Fruit fly (Drosophila melanogaster) whole organism, wandering third instar larva: ENCODE results near the gene CG4594.

ENCODE experiments used
- Abd-B ChIP-seq: fragments of >200 bp; optimal IDR thresholded peaks from 2 replicates; lab custom pipeline; 2017; ENCODE audit warnings: missing biosample characterization, missing genetic modification characterization
- CG32264 ChIP-seq: fragments of 200-800 bp; sonication (Bioruptor generic); optimal IDR thresholded peaks from 2 replicates; lab custom pipeline; 2016; ENCODE audit warnings: missing biosample characterization, missing genetic modification characterization
- CG9705 ChIP-seq: fragments of 200-800 bp; sonication (Bioruptor generic); optimal IDR thresholded peaks from 2 replicates; lab custom pipeline; 2018; ENCODE audit warnings: missing biosample characterization, mild to moderate bottlenecking, missing genetic modification characterization
- CrebA ChIP-seq: fragments of 200-800 bp; sonication (Bioruptor generic); optimal IDR thresholded peaks from 2 replicates; lab custom pipeline; 2016; ENCODE audit warnings: missing biosample characterization, mild to moderate bottlenecking, missing genetic modification characterization, borderline replicate concordance
- Dfd ChIP-seq: fragments of >200 bp; optimal IDR thresholded peaks from 2 replicates; lab custom pipeline; 2017; ENCODE audit warnings: missing biosample characterization, missing genetic modification characterization
- Dif ChIP-seq: fragments of 200-275, 200-300 bp; sonication (Bioruptor generic); optimal IDR thresholded peaks from 2 replicates; lab custom pipeline; 2018; ENCODE audit warnings: missing biosample characterization, missing genetic modification characterization; ENCODE audit not compliant: partially characterized antibody
- GATAd ChIP-seq: sonication (Bioruptor generic); optimal IDR thresholded peaks from 2 replicates; lab custom pipeline; 2016; ENCODE audit warnings: missing biosample characterization, missing genetic modification characterization
- HLH106 ChIP-seq: fragments of 200-800 bp; optimal IDR thresholded peaks from 3 replicates; lab custom pipeline; 2019; ENCODE audit warnings: missing biosample characterization, mild to moderate bottlenecking, missing genetic modification characterization, moderate library complexity
- Hnf4 ChIP-seq: fragments of 200-800 bp; sonication (Bioruptor generic); optimal IDR thresholded peaks from 2 replicates; lab custom pipeline; 2016; ENCODE audit warnings: missing biosample characterization, mild to moderate bottlenecking, missing genetic modification characterization
- Hr78 ChIP-seq: fragments of >200 bp; optimal IDR thresholded peaks from 2 replicates; lab custom pipeline; 2017; ENCODE audit warnings: missing biosample characterization, missing genetic modification characterization
- Hr83 ChIP-seq: fragments of 200-300 bp; sonication (Bioruptor generic); optimal IDR thresholded peaks from 2 replicates; lab custom pipeline; 2016; ENCODE audit warnings: missing biosample characterization, mild to moderate bottlenecking, missing genetic modification characterization, moderate library complexity; ENCODE audit not compliant: poor library complexity, severe bottlenecking
- Jra ChIP-seq: sonication (Bioruptor generic); optimal IDR thresholded peaks from 2 replicates; lab custom pipeline; 2016; ENCODE audit warnings: missing biosample characterization, missing genetic modification characterization
- Mio ChIP-seq: sonication (Bioruptor generic); optimal IDR thresholded peaks from 2 replicates; lab custom pipeline; 2016; ENCODE audit warnings: missing biosample characterization, missing genetic modification characterization
- Myc ChIP-seq: fragments of >200 bp; optimal IDR thresholded peaks from 2 replicates; lab custom pipeline; 2017
- N ChIP-seq: fragments of >200 bp; optimal IDR thresholded peaks from 2 replicates; lab custom pipeline; 2018; ENCODE audit warnings: missing biosample characterization, missing external identifiers, missing genetic modification characterization
- OdsH ChIP-seq: fragments of 200-800 bp; sonication (Bioruptor generic); optimal IDR thresholded peaks from 2 replicates; lab custom pipeline; 2016; ENCODE audit warnings: missing biosample characterization, mild to moderate bottlenecking, missing genetic modification characterization
- Rel ChIP-seq, 2 experiments: fragments of 200-800 bp; sonication (Bioruptor generic) in 1 of 2; optimal IDR thresholded peaks; 2 replicates in 1 of 2; 3 replicates in 1 of 2; lab custom pipeline; 2016 to 2019; ENCODE audit warnings: mild to moderate bottlenecking in 2 of 2, missing biosample characterization in 2 of 2, missing genetic modification characterization in 2 of 2, moderate library complexity in 1 of 2
- Sp1 ChIP-seq: fragments of 200-800 bp; sonication (Bioruptor generic); optimal IDR thresholded peaks from 3 replicates; lab custom pipeline; 2019; ENCODE audit warnings: missing biosample characterization, mild to moderate bottlenecking, missing genetic modification characterization, moderate library complexity
- Vsx2 ChIP-seq: fragments of 200-300, 225-300 bp; sonication (Bioruptor generic); optimal IDR thresholded peaks from 2 replicates; lab custom pipeline; 2018; ENCODE audit warnings: missing biosample characterization, missing genetic modification characterization; ENCODE audit not compliant: partially characterized antibody
- br ChIP-seq: fragments of 200-800 bp; sonication (Bioruptor generic); optimal IDR thresholded peaks from 2 replicates; lab custom pipeline; 2016; ENCODE audit warnings: missing biosample characterization, missing genetic modification characterization
- brk ChIP-seq: fragments of 200-800 bp; sonication (Bioruptor generic); optimal IDR thresholded peaks from 2 replicates; lab custom pipeline; 2016; ENCODE audit warnings: missing biosample characterization, mild to moderate bottlenecking, missing genetic modification characterization
- dl ChIP-seq, 2 experiments: fragments of 175-275, 200-275 bp in 1 of 2; fragments of 200-275 bp in 1 of 2; sonication (Bioruptor generic); optimal IDR thresholded peaks; lab custom pipeline; 2018; ENCODE audit warnings: mild to moderate bottlenecking in 2 of 2, missing biosample characterization in 2 of 2, missing genetic modification characterization in 2 of 2, moderate library complexity in 2 of 2; ENCODE audit not compliant: partially characterized antibody in 2 of 2, insufficient read depth in 1 of 2
- dmrt93B ChIP-seq: fragments of 200-800 bp; sonication (Bioruptor generic); optimal IDR thresholded peaks from 2 replicates; lab custom pipeline; 2018; ENCODE audit warnings: missing biosample characterization, mild to moderate bottlenecking, missing genetic modification characterization
- dsf ChIP-seq: sonication (Bioruptor generic); optimal IDR thresholded peaks from 2 replicates; lab custom pipeline; 2016; ENCODE audit warnings: missing biosample characterization, missing genetic modification characterization, borderline replicate concordance
- ey ChIP-seq: fragments of 200-800 bp; sonication (Bioruptor generic); optimal IDR thresholded peaks from 2 replicates; lab custom pipeline; 2016; ENCODE audit warnings: missing biosample characterization, missing genetic modification characterization
- foxo ChIP-seq, 2 experiments: fragments of 200-800 bp; sonication (Bioruptor generic); optimal IDR thresholded peaks; 2 replicates in 1 of 2; 3 replicates in 1 of 2; lab custom pipeline; 2016 to 2017; ENCODE audit warnings: missing biosample characterization in 2 of 2, missing genetic modification characterization in 2 of 2
- fru ChIP-seq: fragments of 200-800 bp; sonication (Bioruptor generic); optimal IDR thresholded peaks from 3 replicates; lab custom pipeline; 2016; ENCODE audit warnings: missing biosample characterization, mild to moderate bottlenecking, missing genetic modification characterization
- h ChIP-seq: fragments of 200-800 bp; sonication (Bioruptor generic); optimal IDR thresholded peaks from 3 replicates; lab custom pipeline; 2016; ENCODE audit warnings: missing biosample characterization, mild to moderate bottlenecking, missing genetic modification characterization
- jim ChIP-seq: fragments of 175-275, 200-325 bp; sonication (Bioruptor generic); optimal IDR thresholded peaks from 2 replicates; lab custom pipeline; 2016; ENCODE audit warnings: missing biosample characterization, mild to moderate bottlenecking, missing genetic modification characterization
- lola ChIP-seq: fragments of >200 bp; optimal IDR thresholded peaks from 2 replicates; lab custom pipeline; 2017; ENCODE audit warnings: missing biosample characterization, missing genetic modification characterization
- pan ChIP-seq: fragments of >200 bp; optimal IDR thresholded peaks from 2 replicates; lab custom pipeline; 2017
- psq ChIP-seq: fragments of 200-800 bp; sonication (Bioruptor generic); optimal IDR thresholded peaks from 3 replicates; lab custom pipeline; 2017; ENCODE audit warnings: missing biosample characterization, mild to moderate bottlenecking, missing genetic modification characterization, moderate library complexity
- rgr ChIP-seq: fragments of 200-800 bp; sonication (Bioruptor generic); optimal IDR thresholded peaks from 3 replicates; lab custom pipeline; 2016; ENCODE audit warnings: missing biosample characterization, mild to moderate bottlenecking, missing genetic modification characterization
- sage ChIP-seq: fragments of 200-800 bp; sonication (Bioruptor generic); optimal IDR thresholded peaks from 2 replicates; lab custom pipeline; 2016; ENCODE audit warnings: missing biosample characterization, mild to moderate bottlenecking, missing genetic modification characterization
- sv ChIP-seq: fragments of 200-800 bp; sonication (Bioruptor generic); optimal IDR thresholded peaks from 3 replicates; lab custom pipeline; 2016; ENCODE audit warnings: missing biosample characterization, missing genetic modification characterization
- tai ChIP-seq: sonication (Bioruptor generic); optimal IDR thresholded peaks from 2 replicates; lab custom pipeline; 2016; ENCODE audit warnings: missing biosample characterization, missing genetic modification characterization
- usp ChIP-seq: fragments of >200 bp; optimal IDR thresholded peaks from 2 replicates; lab custom pipeline; 2017; ENCODE audit warnings: missing biosample characterization, missing genetic modification characterization
- woc ChIP-seq: sonication (Bioruptor generic); optimal IDR thresholded peaks from 2 replicates; lab custom pipeline; 2016; ENCODE audit warnings: missing biosample characterization, mild to moderate bottlenecking, missing genetic modification characterization

CG4594 gene

DNA sequence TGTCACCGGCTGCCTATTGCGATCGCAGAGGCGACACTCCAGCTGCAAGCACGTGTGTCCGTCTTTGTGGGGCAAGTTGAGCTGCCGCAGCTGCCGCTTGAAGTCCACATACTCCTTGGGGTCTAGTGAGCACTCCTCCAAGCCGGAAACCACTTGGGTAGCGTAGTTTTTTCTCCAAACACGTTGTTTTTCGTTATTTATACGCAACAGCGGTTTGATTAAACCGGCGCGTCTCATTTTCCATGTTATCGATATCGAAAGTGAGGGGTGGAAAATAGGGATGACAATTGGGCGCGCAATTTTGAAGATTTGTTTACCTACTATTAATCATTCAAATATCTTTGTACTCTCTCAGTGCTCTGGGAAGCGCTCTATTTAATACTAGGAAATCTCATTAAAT is 26.8 kb upstream of the CG4594 start, which contains the start of gene mtDNA-helicase:
Gene mtDNA-helicase (minus strand): TSS at position 264 of the 400 bp plus-strand sequence.
- TF ChIP-seq rgr (GFP tag; lab: Kevin White, UChicago) = peak; percentile 0
- TF ChIP-seq dmrt93B (GFP tag; lab: Kevin White, UChicago) = no peak
- TF ChIP-seq Myc (lab: Kevin White, UChicago) = peak; percentile 5

DNA sequence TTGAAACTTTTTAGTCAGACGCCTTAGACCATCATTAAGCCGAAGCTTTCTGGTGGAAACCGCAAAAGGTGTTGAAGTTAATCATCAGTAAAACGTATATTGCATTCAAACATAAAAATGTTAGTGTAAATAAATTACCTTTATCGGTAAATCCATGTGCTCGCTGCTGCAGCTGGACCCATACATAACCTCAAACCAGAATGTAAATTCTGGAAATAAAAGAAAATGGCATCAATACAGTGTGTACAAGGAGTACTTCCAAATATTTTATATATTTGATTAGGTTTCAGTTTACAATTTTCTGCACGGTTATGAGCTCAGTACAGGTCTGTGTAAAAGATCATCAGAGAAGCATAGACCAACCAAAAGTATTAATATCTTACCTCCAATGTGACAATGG is 25.8 kb upstream of the CG4594 start:
- peak; percentile 49 for TF ChIP-seq rgr (GFP tag; lab: Kevin White, UChicago)
- TF ChIP-seq Jra = no peak

DNA sequence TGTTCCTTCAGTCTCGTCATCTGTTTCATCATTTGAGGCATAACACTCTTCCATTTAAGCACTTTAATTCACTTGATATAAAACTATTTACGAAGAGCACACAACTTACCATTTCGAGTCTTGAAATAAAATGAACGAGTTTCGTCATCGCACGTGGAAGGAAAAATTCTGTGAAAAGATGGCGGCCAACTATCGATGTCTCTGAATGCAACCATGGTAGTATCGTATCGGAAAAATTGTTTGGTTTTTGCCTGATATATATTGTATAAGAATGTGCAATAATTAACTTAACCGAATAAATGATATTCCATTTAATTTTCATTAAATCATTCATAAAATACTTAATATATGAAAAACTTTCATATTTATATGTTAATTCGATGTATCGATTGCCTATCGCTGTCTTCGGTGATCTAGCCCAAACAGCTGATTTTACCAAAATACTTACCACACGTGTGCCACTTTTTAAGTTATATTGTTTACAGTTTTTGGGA is 25.0 kb upstream of the CG4594 start, which contains the start of gene Bka:
Gene Bka (plus strand): TSS at position 417 of the 494 bp plus-strand sequence.
- TF ChIP-seq dl (GFP tag; optimal IDR thresholded peaks at IDR 0.05; lab: Kevin White, UChicago; ENCODE audit: insufficient read depth in 1 of 2, partially characterized antibody in 2 of 2) (no peak), N (GFP tag; lab: Kevin White, UChicago) (no peak), sage (GFP tag; lab: Kevin White, UChicago) (peak; percentile 55), psq (GFP tag; lab: Kevin White, UChicago) (peak; percentile 21), fru (GFP tag; lab: Kevin White, UChicago) (no peak), GATAd (GFP tag; lab: Kevin White, UChicago) (no peak), foxo (GFP tag; optimal IDR thresholded peaks at IDR 0.05; lab: Kevin White, UChicago) (peak in 1 of 2 experiments; percentile 43), Hnf4 (GFP tag; lab: Kevin White, UChicago) (peak; percentile 66), Vsx2 (GFP tag; lab: Kevin White, UChicago) (no peak), Myc (lab: Kevin White, UChicago) (peak; percentile 82), ey (GFP tag; lab: Kevin White, UChicago) (no peak), pan (lab: Kevin White, UChicago) (no peak), h (GFP tag; lab: Kevin White, UChicago) (peak; percentile 56), tai (GFP tag; lab: Kevin White, UChicago) (no peak), jim (GFP tag; lab: Kevin White, UChicago) (no peak), sv (GFP tag; lab: Kevin White, UChicago) (peak; percentile 52), Rel (GFP tag; optimal IDR thresholded peaks at IDR 0.05; lab: Kevin White, UChicago) (no peak), Rel (tag; optimal IDR thresholded peaks at IDR 0.05; lab: Kevin White, UChicago) (peak; percentile 50), Abd-B (no peak), Mio (GFP tag; lab: Kevin White, UChicago) (no peak), dsf (GFP tag; lab: Kevin White, UChicago) (no peak), dmrt93B (GFP tag; lab: Kevin White, UChicago) (no peak), woc (GFP tag; lab: Kevin White, UChicago) (no peak), Sp1 (GFP tag; lab: Kevin White, UChicago) (peak; percentile 76), lola (GFP tag; lab: Kevin White, UChicago) (no peak), CrebA (GFP tag; lab: Kevin White, UChicago) (no peak), Dfd (GFP tag; lab: Kevin White, UChicago) (no peak), CG9705 (peak; percentile 30), Hr83 (GFP tag; lab: Kevin White, UChicago) (no peak), rgr (GFP tag; lab: Kevin White, UChicago) (peak; percentile 76), br (GFP tag; lab: Kevin White, UChicago) (peak; percentile 36), OdsH (GFP tag; lab: Kevin White, UChicago) (peak; percentile 60), Jra (no peak), brk (peak; percentile 86), Hr78 (no peak), usp (GFP tag; lab: Kevin White, UChicago) (no peak), Dif (no peak), CG32264 (GFP tag; lab: Kevin White, UChicago) (no peak), HLH106 (tag; lab: Kevin White, UChicago) (peak; percentile 49)
- TF ChIP-seq, all 38 proteins: peak for 15
